ENCODE assay signal across 4 worm cellular contexts in the genomic region with DNA sequence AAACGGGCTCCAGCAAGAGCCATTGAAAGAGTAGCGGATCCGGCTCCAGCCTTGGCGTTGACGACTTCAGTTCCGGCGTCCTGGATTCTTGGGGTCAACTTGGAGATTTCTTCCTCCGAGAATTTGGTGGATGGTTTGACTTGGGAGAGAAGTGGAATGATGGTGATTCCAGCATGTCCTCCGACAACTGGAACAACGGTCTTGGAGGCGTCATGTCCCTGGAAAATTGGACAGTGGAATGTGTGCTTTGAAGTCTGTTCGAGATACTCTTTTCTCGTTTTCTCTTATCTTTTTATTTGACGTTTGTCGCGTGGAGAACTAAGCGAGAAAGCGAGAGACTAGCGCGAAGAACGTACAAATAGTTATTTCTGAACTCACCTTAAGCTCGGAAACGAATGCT.
TF ChIP-seq lines count a peak whose summit lies in the region.

No protein-coding gene starts in this region.

TF ChIP-seq in whole organism, L1 larva, 84 proteins besides CTCF, POLR2A, EP300 and RAD21:
- TF ChIP-seq nhr-90 (tag; optimal IDR thresholded peaks at IDR 0.05; lab: Kevin White, UChicago; ENCODE audit: poor library complexity) (peak; percentile 9), lin-35 (GFP tag; optimal IDR thresholded peaks at IDR 0.05; lab: Kevin White, UChicago) (peak in 1 of 2 experiments; percentile 10), nhr-19 (GFP tag; conservative IDR thresholded peaks at IDR 0.05; lab: Robert Waterston, UW) (peak; percentile 44), efl-1 (optimal IDR thresholded peaks at IDR 0.05; lab: Kevin White, UChicago) (no peak), efl-1 (GFP tag; optimal IDR thresholded peaks at IDR 0.05 in 1 of 2; lab: Kevin White, UChicago) (peak in 1 of 2 experiments; percentile 53), rnt-1 (tag; optimal IDR thresholded peaks at IDR 0.05; lab: Kevin White, UChicago) (no peak)

TF ChIP-seq in whole organism, L3 larva, 47 proteins besides CTCF, POLR2A, EP300 and RAD21:
- TF ChIP-seq nhr-76 (tag; optimal IDR thresholded peaks at IDR 0.05; lab: Kevin White, UChicago) (no peak), pqm-1 (tag; optimal IDR thresholded peaks at IDR 0.05; lab: Kevin White, UChicago) (no peak), nhr-43 (tag; optimal IDR thresholded peaks at IDR 0.05; lab: Kevin White, UChicago; ENCODE audit: poor library complexity, severe bottlenecking) (no peak), ama-1 (optimal IDR thresholded peaks at IDR 0.05; lab: Kevin White, UChicago) (peak; percentile 45), ceh-28 (tag; optimal IDR thresholded peaks at IDR 0.05; lab: Kevin White, UChicago) (no peak), nhr-23 (tag; optimal IDR thresholded peaks at IDR 0.05; lab: Kevin White, UChicago) (no peak), elt-2 (tag; optimal IDR thresholded peaks at IDR 0.05; lab: Kevin White, UChicago) (peak; percentile 28), skn-1 (tag; optimal IDR thresholded peaks at IDR 0.05; lab: Kevin White, UChicago) (no peak)

TF ChIP-seq in whole organism, L4 larva, 104 proteins besides CTCF, POLR2A, EP300 and RAD21:
- TF ChIP-seq set-16 (GFP tag; IDR thresholded peaks at IDR 0.05; lab: Robert Waterston, UW) (peak; percentile 15; the same call in 1 of the 2 replicates), zfp-3 (GFP tag; conservative IDR thresholded peaks at IDR 0.05; lab: Robert Waterston, UW) (0 out of 2 replicates have a peak, but pooled peaks have one; percentile 72), lim-7 (GFP tag; IDR thresholded peaks at IDR 0.05; lab: Robert Waterston, UW) (0 out of 2 replicates have a peak, but pooled peaks have one; percentile 23), nhr-28 (tag; optimal IDR thresholded peaks at IDR 0.05; lab: Kevin White, UChicago) (peak; percentile 1), mep-1 (tag; optimal IDR thresholded peaks at IDR 0.05; lab: Kevin White, UChicago) (no peak), aha-1 (tag; lab: Kevin White, UChicago) (peak; percentile 45)

TF ChIP-seq in whole organism, young adult, 124 proteins besides CTCF, POLR2A, EP300 and RAD21:
- TF ChIP-seq zfh-2 (GFP tag; conservative IDR thresholded peaks at IDR 0.05; lab: Robert Waterston, UW) = 0 out of 2 replicates have a peak, but pooled peaks have one; percentile 6
- TF ChIP-seq madf-6 (GFP tag; IDR thresholded peaks at IDR 0.05; lab: Robert Waterston, UW) = 0 out of 2 replicates have a peak, but pooled peaks have one; percentile 10
- TF ChIP-seq K12H6.12 (tag; optimal IDR thresholded peaks at IDR 0.05; lab: Kevin White, UChicago) = no peak
